Fruit fly (Drosophila melanogaster) whole organism, wandering third instar larva: ENCODE results near the gene bor.
A peak's percentile ranks its signal among the peaks of the same experiment; 100 is the strongest.

Experiments
- GATAd ChIP-seq: sonication (Bioruptor generic); optimal IDR thresholded peaks from 2 replicates; lab custom pipeline; 2016; ENCODE audit warnings: missing biosample characterization, missing genetic modification characterization
- br ChIP-seq: fragments of 200-800 bp; sonication (Bioruptor generic); optimal IDR thresholded peaks from 2 replicates; lab custom pipeline; 2016; ENCODE audit warnings: missing biosample characterization, missing genetic modification characterization
- fru ChIP-seq: fragments of 200-800 bp; sonication (Bioruptor generic); optimal IDR thresholded peaks from 3 replicates; lab custom pipeline; 2016; ENCODE audit warnings: missing biosample characterization, mild to moderate bottlenecking, missing genetic modification characterization
- psq ChIP-seq: fragments of 200-800 bp; sonication (Bioruptor generic); optimal IDR thresholded peaks from 3 replicates; lab custom pipeline; 2017; ENCODE audit warnings: missing biosample characterization, mild to moderate bottlenecking, missing genetic modification characterization, moderate library complexity
- rgr ChIP-seq: fragments of 200-800 bp; sonication (Bioruptor generic); optimal IDR thresholded peaks from 3 replicates; lab custom pipeline; 2016; ENCODE audit warnings: missing biosample characterization, mild to moderate bottlenecking, missing genetic modification characterization
- usp ChIP-seq: fragments of >200 bp; optimal IDR thresholded peaks from 2 replicates; lab custom pipeline; 2017; ENCODE audit warnings: missing biosample characterization, missing genetic modification characterization

DNA sequence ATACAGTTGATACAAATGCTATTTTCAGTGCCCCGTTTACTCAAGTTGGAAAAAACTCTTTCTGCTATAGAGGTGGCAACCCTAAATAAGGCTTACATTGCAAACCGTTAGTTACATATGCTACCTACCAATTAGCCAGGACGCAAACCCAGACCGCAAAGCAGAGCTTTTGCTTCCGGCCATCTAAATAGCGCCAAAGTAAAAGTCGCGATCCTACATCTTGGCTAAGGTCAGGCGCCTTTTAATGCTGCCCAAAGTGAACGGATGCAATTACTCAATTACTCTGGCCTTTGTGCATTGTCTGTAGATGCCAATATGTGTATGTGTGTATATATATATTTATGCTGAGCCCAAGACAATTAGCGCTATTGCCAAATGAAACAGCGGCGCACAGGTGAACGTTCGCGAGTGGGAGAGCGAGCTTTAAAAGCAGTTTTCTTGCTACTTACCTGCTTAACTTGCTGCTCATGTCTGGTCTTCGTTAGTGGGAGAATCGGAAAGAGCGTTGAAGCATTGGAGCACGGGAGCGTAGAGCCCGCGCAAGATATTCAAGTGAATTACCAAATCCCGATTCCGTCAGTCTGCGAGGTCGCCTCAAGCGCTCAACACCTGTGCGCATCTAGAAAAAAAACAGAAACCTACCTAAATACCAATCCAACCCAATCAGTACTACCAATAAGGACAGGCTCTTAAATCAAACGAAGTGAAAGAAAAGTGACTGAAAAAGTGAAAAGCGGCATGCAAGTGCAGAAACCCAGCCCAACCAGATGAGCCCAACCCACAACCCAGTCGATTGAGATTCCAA, 41.5 kb upstream of the bor start, which contains the start of gene Zip89B:
- no peak for TF ChIP-seq rgr (GFP tag; lab: Kevin White, UChicago)
- no peak for TF ChIP-seq br (GFP tag; lab: Kevin White, UChicago)
- no peak for TF ChIP-seq fru (GFP tag; lab: Kevin White, UChicago)
- peak; percentile 8 for TF ChIP-seq psq (GFP tag; lab: Kevin White, UChicago)
- TF ChIP-seq usp (GFP tag; lab: Kevin White, UChicago), result no peak
- TF ChIP-seq GATAd (GFP tag; lab: Kevin White, UChicago), result no peak
